Fruit fly (Drosophila melanogaster) whole organism, embryonic: ENCODE results near the gene CG17855.

Experiments
- Ada2b ChIP-seq: fragments of 200-800 bp; sonication (Bioruptor generic); IDR thresholded peaks from 2 replicates; pipeline ENCODE4 v1.3.6; 2022; ENCODE audit warnings: missing biosample characterization, missing genetic modification characterization
- C15 ChIP-seq: fragments of 200-800 bp; sonication (Bioruptor generic); IDR thresholded peaks from 3 replicates; pipeline ENCODE4 v1.3.6; 2022; ENCODE audit warnings: missing biosample characterization, missing genetic modification characterization
- CG10147 ChIP-seq: fragments of 200-800 bp; sonication (Bioruptor generic); optimal IDR thresholded peaks from 2 replicates; lab custom pipeline; 2019; ENCODE audit warnings: missing biosample characterization, mild to moderate bottlenecking, missing genetic modification characterization, moderate library complexity
- CG1603 ChIP-seq: fragments of 200-800 bp; sonication (Bioruptor generic); optimal IDR thresholded peaks from 2 replicates; lab custom pipeline; 2019; ENCODE audit warnings: missing biosample characterization, mild to moderate bottlenecking, missing genetic modification characterization, moderate library complexity
- CG1647 ChIP-seq: fragments of 200-800 bp; sonication (Bioruptor generic); optimal IDR thresholded peaks from 3 replicates; lab custom pipeline; 2016; ENCODE audit warnings: missing biosample characterization, missing genetic modification characterization
- CG17829 ChIP-seq: fragments of 200-800 bp; optimal IDR thresholded peaks from 2 replicates; lab custom pipeline; 2019; ENCODE audit warnings: missing biosample characterization, mild to moderate bottlenecking, missing genetic modification characterization, moderate library complexity
- CG18619 ChIP-seq: fragments of 200-800 bp; sonication (Bioruptor generic); optimal IDR thresholded peaks from 3 replicates; lab custom pipeline; 2017; ENCODE audit warnings: missing biosample characterization, mild to moderate bottlenecking, missing genetic modification characterization
- CG2199 ChIP-seq: fragments of 200-800 bp; sonication (Bioruptor generic); IDR thresholded peaks from 3 replicates; pipeline ENCODE4 v1.3.6; 2022; ENCODE audit warnings: missing biosample characterization, missing genetic modification characterization
- CG30431 ChIP-seq: fragments of 200-800 bp; sonication (Bioruptor generic); optimal IDR thresholded peaks from 2 replicates; lab custom pipeline; 2017; ENCODE audit warnings: missing biosample characterization, missing genetic modification characterization
- CG33557 ChIP-seq: fragments of 200-800 bp; sonication (Bioruptor generic); optimal IDR thresholded peaks from 2 replicates; lab custom pipeline; 2019; ENCODE audit warnings: missing biosample characterization, mild to moderate bottlenecking, missing genetic modification characterization, moderate library complexity
- CG3407 ChIP-seq: fragments of 200-800 bp; sonication (Bioruptor generic); optimal IDR thresholded peaks from 2 replicates; lab custom pipeline; 2018; ENCODE audit warnings: missing biosample characterization, mild to moderate bottlenecking, missing genetic modification characterization
- CG3995 ChIP-seq: fragments of 200-800 bp; sonication (Bioruptor generic); optimal IDR thresholded peaks from 3 replicates; lab custom pipeline; 2016; ENCODE audit warnings: missing biosample characterization, missing genetic modification characterization
- CG4282 ChIP-seq: fragments of 200-800 bp; sonication (Bioruptor generic); optimal IDR thresholded peaks from 2 replicates; lab custom pipeline; 2016; ENCODE audit warnings: missing biosample characterization, missing genetic modification characterization
- CG4328 ChIP-seq: fragments of 200-800 bp; sonication (Bioruptor generic); optimal IDR thresholded peaks from 3 replicates; lab custom pipeline; 2017; ENCODE audit warnings: missing biosample characterization, missing genetic modification reagents, missing genetic modification characterization
- CG6654 ChIP-seq: fragments of 200-800 bp; sonication (Bioruptor generic); optimal IDR thresholded peaks from 2 replicates; lab custom pipeline; 2017; ENCODE audit warnings: missing biosample characterization, mild to moderate bottlenecking, missing genetic modification characterization
- CG6854 ChIP-seq: fragments of 200-800 bp; sonication (Bioruptor generic); optimal IDR thresholded peaks from 3 replicates; lab custom pipeline; 2017; ENCODE audit warnings: missing biosample characterization, mild to moderate bottlenecking, missing genetic modification characterization
- CG7745 ChIP-seq: fragments of 200-800 bp; sonication (Bioruptor generic); optimal IDR thresholded peaks from 2 replicates; lab custom pipeline; 2018; ENCODE audit warnings: missing biosample characterization, mild to moderate bottlenecking, missing genetic modification characterization, moderate library complexity
- CG8765 ChIP-seq: fragments of 200-800 bp; sonication (Bioruptor generic); IDR thresholded peaks from 2 replicates; pipeline ENCODE4 v1.3.6; 2022; ENCODE audit warnings: missing biosample characterization, missing genetic modification characterization
- CHES-1-like ChIP-seq: fragments of 200-800 bp; sonication (Bioruptor generic); optimal IDR thresholded peaks from 2 replicates; lab custom pipeline; 2016; ENCODE audit warnings: missing biosample characterization, missing genetic modification characterization
- CoRest ChIP-seq: fragments of 200-800 bp; sonication (Bioruptor generic); optimal IDR thresholded peaks from 3 replicates; lab custom pipeline; 2018; ENCODE audit warnings: missing biosample characterization, mild to moderate bottlenecking, missing genetic modification characterization, moderate library complexity
- CrebB ChIP-seq: fragments of 200-800 bp; sonication (Bioruptor generic); optimal IDR thresholded peaks from 3 replicates; lab custom pipeline; 2018; ENCODE audit warnings: missing biosample characterization, mild to moderate bottlenecking, missing genetic modification characterization
- Deaf1 ChIP-seq: fragments of 200-800 bp; optimal IDR thresholded peaks from 3 replicates; lab custom pipeline; 2019; ENCODE audit warnings: missing biosample characterization, mild to moderate bottlenecking, missing genetic modification characterization, moderate library complexity
- Ets97D ChIP-seq: fragments of 200-800 bp; sonication (Bioruptor generic); optimal IDR thresholded peaks from 3 replicates; lab custom pipeline; 2016; ENCODE audit warnings: missing biosample characterization, missing genetic modification characterization
- HLH4C ChIP-seq: fragments of 200-800 bp; sonication (Bioruptor generic); IDR thresholded peaks from 3 replicates; pipeline ENCODE4 v1.3.6; 2022; ENCODE audit warnings: missing biosample characterization, missing genetic modification characterization; ENCODE audit not compliant: partially characterized antibody
- Hmx ChIP-seq: fragments of 200-800 bp; sonication (Bioruptor generic); optimal IDR thresholded peaks from 2 replicates; lab custom pipeline; 2016; ENCODE audit warnings: missing biosample characterization, missing genetic modification characterization
- Lhr ChIP-seq: fragments of 200-800 bp; sonication (Bioruptor generic); optimal IDR thresholded peaks from 3 replicates; lab custom pipeline; 2017; ENCODE audit warnings: mild to moderate bottlenecking, missing biosample characterization, missing genetic modification reagents, missing genetic modification characterization
- Meics ChIP-seq: fragments of 200-800 bp; sonication (Bioruptor generic); optimal IDR thresholded peaks from 2 replicates; lab custom pipeline; 2017; ENCODE audit warnings: missing biosample characterization, mild to moderate bottlenecking, missing genetic modification characterization
- Mrtf ChIP-seq: fragments of 200-800 bp; sonication (Bioruptor generic); IDR thresholded peaks from 3 replicates; pipeline ENCODE4 v1.3.6; 2022; ENCODE audit warnings: missing biosample characterization, missing genetic modification characterization
- Myb ChIP-seq: fragments of 200-800 bp; sonication (Bioruptor generic); optimal IDR thresholded peaks from 2 replicates; lab custom pipeline; 2016; ENCODE audit warnings: missing biosample characterization, missing genetic modification characterization
- Opbp ChIP-seq: fragments of 200-800 bp; sonication (Bioruptor generic); IDR thresholded peaks from 3 replicates; pipeline ENCODE4 v1.3.6; 2022; ENCODE audit warnings: missing biosample characterization, missing genetic modification characterization; ENCODE audit not compliant: partially characterized antibody
- PHDP ChIP-seq: fragments of 200-800 bp; sonication (Bioruptor generic); optimal IDR thresholded peaks from 3 replicates; lab custom pipeline; 2018; ENCODE audit warnings: missing biosample characterization, mild to moderate bottlenecking, missing genetic modification characterization, moderate library complexity
- abd-A ChIP-seq: fragments of 200-800 bp; sonication (Bioruptor generic); optimal IDR thresholded peaks from 3 replicates; lab custom pipeline; 2019; ENCODE audit warnings: missing biosample characterization, mild to moderate bottlenecking, missing genetic modification characterization, moderate library complexity
- ac ChIP-seq: fragments of 200-800 bp; sonication (Bioruptor generic); optimal IDR thresholded peaks from 3 replicates; lab custom pipeline; 2017; ENCODE audit warnings: missing biosample characterization, mild to moderate bottlenecking, missing genetic modification characterization
- aop ChIP-seq: fragments of 200-800 bp; sonication (Bioruptor generic); IDR thresholded peaks from 2 replicates; pipeline ENCODE4 v1.3.6; 2022; ENCODE audit warnings: missing biosample characterization, missing genetic modification characterization
- btn ChIP-seq: fragments of 200-800 bp; sonication (Bioruptor generic); optimal IDR thresholded peaks from 2 replicates; lab custom pipeline; 2016; ENCODE audit warnings: missing biosample characterization, missing genetic modification characterization
- danr ChIP-seq: fragments of 200-800 bp; sonication (Bioruptor generic); IDR thresholded peaks from 2 replicates; pipeline ENCODE4 v1.3.6; 2022; ENCODE audit warnings: missing biosample characterization, missing genetic modification characterization
- dm ChIP-seq: fragments of 200-800 bp; sonication (Bioruptor generic); optimal IDR thresholded peaks from 3 replicates; lab custom pipeline; 2016; ENCODE audit warnings: missing biosample characterization, missing genetic modification characterization
- ems ChIP-seq: fragments of 200-800 bp; sonication (Bioruptor generic); optimal IDR thresholded peaks from 3 replicates; lab custom pipeline; 2016; ENCODE audit warnings: missing biosample characterization, missing genetic modification characterization
- en ChIP-seq: fragments of 200-800 bp; sonication (Bioruptor generic); optimal IDR thresholded peaks from 2 replicates; lab custom pipeline; 2016; ENCODE audit warnings: missing biosample characterization, missing genetic modification characterization
- fru ChIP-seq: fragments of >200 bp; optimal IDR thresholded peaks from 2 replicates; lab custom pipeline; 2017
- gce ChIP-seq: fragments of 200-800 bp; sonication (Bioruptor generic); IDR thresholded peaks from 3 replicates; pipeline ENCODE4 v1.3.6; 2022; ENCODE audit warnings: missing biosample characterization, missing genetic modification characterization
- gro ChIP-seq: fragments of 200-800 bp; sonication (Bioruptor generic); optimal IDR thresholded peaks from 2 replicates; lab custom pipeline; 2016; ENCODE audit warnings: missing biosample characterization, missing genetic modification characterization
- onecut ChIP-seq: fragments of 200-800 bp; sonication (Bioruptor generic); IDR thresholded peaks from 2 replicates; pipeline ENCODE4 v1.3.6; 2022; ENCODE audit warnings: missing biosample characterization, missing genetic modification characterization
- org-1 ChIP-seq: fragments of 200-800 bp; sonication (Bioruptor generic); optimal IDR thresholded peaks from 2 replicates; lab custom pipeline; 2017; ENCODE audit warnings: missing biosample characterization, missing genetic modification characterization
- peb ChIP-seq: fragments of 200-800 bp; sonication (Bioruptor generic); IDR thresholded peaks from 2 replicates; pipeline ENCODE4 v1.3.6; 2022; ENCODE audit warnings: missing biosample characterization, missing genetic modification characterization
- pho ChIP-seq: fragments of 200-800 bp; sonication (Bioruptor generic); optimal IDR thresholded peaks from 2 replicates; lab custom pipeline; 2016; ENCODE audit warnings: missing biosample characterization, missing genetic modification characterization
- pros ChIP-seq: fragments of 200-800 bp; sonication (Bioruptor generic); optimal IDR thresholded peaks from 3 replicates; lab custom pipeline; 2019; ENCODE audit warnings: missing biosample characterization, mild to moderate bottlenecking, missing genetic modification characterization, moderate library complexity
- sd ChIP-seq: fragments of 200-800 bp; sonication (Bioruptor generic); optimal IDR thresholded peaks from 3 replicates; lab custom pipeline; 2018; ENCODE audit warnings: missing biosample characterization, mild to moderate bottlenecking, missing genetic modification characterization, moderate library complexity
- seq ChIP-seq: fragments of 200-800 bp; sonication (Bioruptor generic); IDR thresholded peaks from 2 replicates; pipeline ENCODE4 v1.3.6; 2022; ENCODE audit warnings: missing biosample characterization, missing genetic modification characterization
- tgo ChIP-seq: fragments of 200-800 bp; sonication (Bioruptor generic); IDR thresholded peaks from 3 replicates; pipeline ENCODE4 v1.3.6; 2022; ENCODE audit warnings: missing biosample characterization, missing genetic modification characterization

The CG17855 gene

DNA sequence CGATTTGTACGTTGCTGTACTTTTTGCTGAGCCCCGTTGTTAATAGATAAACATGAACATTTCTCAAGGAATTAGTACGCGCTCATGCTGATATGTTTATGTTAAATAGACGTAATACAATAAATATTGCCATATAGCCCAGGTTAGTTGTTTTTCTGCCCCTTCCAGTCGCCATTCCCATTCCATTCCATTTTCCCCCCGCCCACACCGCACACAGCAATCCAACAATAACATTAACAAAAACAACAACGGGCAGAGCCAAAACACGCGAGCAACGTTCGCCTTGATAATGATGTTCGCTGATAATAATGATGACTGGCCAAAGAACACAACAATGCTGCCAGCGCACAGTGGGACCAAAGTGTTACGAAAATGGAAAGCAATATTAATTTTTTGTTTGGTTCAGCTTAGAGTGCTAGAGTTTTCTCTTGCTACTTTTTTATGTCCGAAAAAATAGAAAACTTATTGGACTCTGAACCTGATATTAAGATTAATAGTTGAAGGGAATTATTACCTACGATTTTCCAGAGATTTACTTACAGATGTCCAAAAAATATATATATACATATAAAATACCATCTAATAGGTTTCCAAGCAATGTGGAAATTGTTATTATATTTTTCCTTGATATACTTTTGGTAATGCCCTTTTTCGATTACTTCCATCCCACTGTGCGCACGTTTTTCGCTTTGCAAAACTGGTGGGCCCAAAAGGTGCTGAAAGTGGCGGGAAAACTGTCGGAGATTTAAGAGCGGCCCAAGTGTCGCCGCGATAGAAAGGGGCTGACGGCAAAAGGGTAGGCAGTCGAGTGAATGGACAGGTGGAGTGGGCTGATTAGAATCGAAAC is 29.5 kb downstream of the CG17855 start (continued):
- peak; percentile 69 for TF ChIP-seq CG3995 (GFP tag; lab: Kevin White, UChicago)
- TF ChIP-seq Mrtf (GFP tag; lab: Robert Waterston, UW): peak; percentile 89
- peak; percentile 92 for TF ChIP-seq tgo (GFP tag; lab: Robert Waterston, UW)
- TF ChIP-seq onecut (GFP tag; lab: Robert Waterston, UW): peak; percentile 87
- TF ChIP-seq ac (GFP tag; lab: Kevin White, UChicago): peak; percentile 87
- peak; percentile 87 for TF ChIP-seq Deaf1
- peak; percentile 85 for TF ChIP-seq gro (GFP tag; lab: Kevin White, UChicago)
- peak; percentile 97 for TF ChIP-seq CG18619
- peak; percentile 71 for TF ChIP-seq abd-A (tag; lab: Kevin White, UChicago)
- peak; percentile 92 for TF ChIP-seq seq
- peak; percentile 89 for TF ChIP-seq CG1647 (GFP tag; lab: Kevin White, UChicago)
- peak; percentile 98 for TF ChIP-seq Meics (GFP tag; lab: Kevin White, UChicago)
- TF ChIP-seq Lhr (GFP tag; lab: Kevin White, UChicago): peak; percentile 67
- TF ChIP-seq Opbp (GFP tag; lab: Robert Waterston, UW): no peak
- peak; percentile 29 for TF ChIP-seq en (GFP tag; lab: Kevin White, UChicago)
- TF ChIP-seq gce (GFP tag; lab: Robert Waterston, UW): peak; percentile 64; the same call in 2 of the 3 replicates
- peak; percentile 86 for TF ChIP-seq CHES-1-like
- peak; percentile 46 for TF ChIP-seq Myb (GFP tag; lab: Kevin White, UChicago)
- TF ChIP-seq CG10147 (GFP tag; lab: Kevin White, UChicago): peak; percentile 97
- peak; percentile 76 for TF ChIP-seq CG8765
- TF ChIP-seq btn (GFP tag; lab: Kevin White, UChicago): peak; percentile 58
- TF ChIP-seq peb (GFP tag; lab: Robert Waterston, UW): peak; percentile 78
- peak; percentile 98 for TF ChIP-seq CoRest (tag; lab: Kevin White, UChicago)
- TF ChIP-seq CG7745 (tag; lab: Kevin White, UChicago): no peak
- TF ChIP-seq C15: peak; percentile 71; the same call in 2 of the 3 replicates
- peak; percentile 79 for TF ChIP-seq dm (GFP tag; lab: Kevin White, UChicago)
- peak; percentile 93 for TF ChIP-seq CG4282
- peak; percentile 89 for TF ChIP-seq ems (GFP tag; lab: Kevin White, UChicago)
- peak; percentile 88 for TF ChIP-seq CG33557 (GFP tag; lab: Kevin White, UChicago)
- peak; percentile 34 for TF ChIP-seq CG1603
- peak; percentile 38; the same call in 1 of the 3 replicates for TF ChIP-seq CG2199 (GFP tag; lab: Robert Waterston, UW)
- TF ChIP-seq Hmx (GFP tag; lab: Kevin White, UChicago): peak; percentile 80
- peak; percentile 76 for TF ChIP-seq Ets97D (GFP tag; lab: Kevin White, UChicago)
- TF ChIP-seq CrebB (tag; lab: Kevin White, UChicago): peak; percentile 83
- peak; percentile 88 for TF ChIP-seq CG3407 (GFP tag; lab: Kevin White, UChicago)
- peak; percentile 95 for TF ChIP-seq CG4328
- peak; percentile 96 for TF ChIP-seq CG17829
- TF ChIP-seq fru: no peak
- peak; percentile 97 for TF ChIP-seq org-1 (GFP tag; lab: Kevin White, UChicago)
- peak; percentile 96 for TF ChIP-seq CG6854 (GFP tag; lab: Kevin White, UChicago)
- peak; percentile 96 for TF ChIP-seq PHDP (tag; lab: Kevin White, UChicago)
- peak; percentile 44 for TF ChIP-seq pros (GFP tag; lab: Kevin White, UChicago)
- TF ChIP-seq CG6654 (GFP tag; lab: Kevin White, UChicago): peak; percentile 90
- no peak; the same call in 2 of the 3 replicates for TF ChIP-seq HLH4C
- TF ChIP-seq danr: peak; percentile 84
- peak; percentile 87 for TF ChIP-seq Ada2b (GFP tag; lab: Robert Waterston, UW)
- TF ChIP-seq aop (GFP tag; lab: Robert Waterston, UW): no peak
- TF ChIP-seq sd (tag; lab: Kevin White, UChicago): peak; percentile 86
- TF ChIP-seq pho (GFP tag; lab: Kevin White, UChicago): peak; percentile 81
- peak; percentile 91 for TF ChIP-seq CG30431 (GFP tag; lab: Kevin White, UChicago)
